Fruit fly (Drosophila melanogaster) whole organism, embryonic: Measurements from ENCODE around the gene Mct1.

Experiments
- Ada2b ChIP-seq: fragments of 200-800 bp; sonication (Bioruptor generic); IDR thresholded peaks from 2 replicates; pipeline ENCODE4 v1.3.6; 2022; ENCODE audit warnings: missing biosample characterization, missing genetic modification characterization
- Adf1 ChIP-seq: fragments of 200-800 bp; sonication (Bioruptor generic); IDR thresholded peaks from 2 replicates; pipeline ENCODE4 v1.3.6; 2022; ENCODE audit warnings: missing biosample characterization, missing genetic modification characterization
- Antp ChIP-seq: fragments of 200-800 bp; sonication (Bioruptor generic); optimal IDR thresholded peaks from 3 replicates; lab custom pipeline; 2016; ENCODE audit warnings: missing biosample characterization, missing genetic modification characterization
- Awh ChIP-seq: fragments of 200-800 bp; sonication (Bioruptor generic); IDR thresholded peaks from 2 replicates; pipeline ENCODE4, ENCODE4 v1.3.6; 2022; ENCODE audit warnings: missing biosample characterization, missing genetic modification characterization
- CG11695 ChIP-seq: fragments of 200-800 bp; sonication (Bioruptor generic); IDR thresholded peaks from 3 replicates; pipeline ENCODE4 v1.3.6; 2022; ENCODE audit warnings: missing biosample characterization, missing genetic modification characterization
- CG12236 ChIP-seq: fragments of 200-800 bp; sonication (Bioruptor generic); optimal IDR thresholded peaks from 2 replicates; lab custom pipeline; 2016; ENCODE audit warnings: missing biosample characterization, missing genetic modification characterization
- CG13775 ChIP-seq: fragments of 200-800 bp; sonication (Bioruptor generic); optimal IDR thresholded peaks from 3 replicates; lab custom pipeline; 2017; ENCODE audit warnings: missing biosample characterization, mild to moderate bottlenecking, missing genetic modification characterization
- CG15479 ChIP-seq: fragments of 200-800 bp; sonication (Bioruptor generic); optimal IDR thresholded peaks from 3 replicates; lab custom pipeline; 2019; ENCODE audit warnings: missing biosample characterization, mild to moderate bottlenecking, missing genetic modification characterization, moderate library complexity
- CG15514 ChIP-seq: fragments of 200-800 bp; sonication (Bioruptor generic); optimal IDR thresholded peaks from 3 replicates; lab custom pipeline; 2017; ENCODE audit warnings: missing biosample characterization, missing genetic modification characterization, mild to moderate bottlenecking, moderate library complexity, missing genetic modification reagents
- CG16863 ChIP-seq: fragments of 200-800 bp; sonication (Bioruptor generic); optimal IDR thresholded peaks from 3 replicates; lab custom pipeline; 2016; ENCODE audit warnings: missing biosample characterization, missing genetic modification characterization
- CG18764 ChIP-seq: fragments of 200-800 bp; sonication (Bioruptor generic); optimal IDR thresholded peaks from 3 replicates; lab custom pipeline; 2016; ENCODE audit warnings: missing biosample characterization, missing genetic modification characterization
- CG2199 ChIP-seq: fragments of 200-800 bp; sonication (Bioruptor generic); IDR thresholded peaks from 3 replicates; pipeline ENCODE4 v1.3.6; 2022; ENCODE audit warnings: missing biosample characterization, missing genetic modification characterization
- CG34376 ChIP-seq: fragments of 200-800 bp; sonication (Bioruptor generic); optimal IDR thresholded peaks from 2 replicates; lab custom pipeline; 2018; ENCODE audit warnings: missing biosample characterization, mild to moderate bottlenecking, missing genetic modification characterization
- CG42726 ChIP-seq: fragments of 200-800 bp; sonication (Bioruptor generic); IDR thresholded peaks from 2 replicates; pipeline ENCODE4 v1.3.6; 2022; ENCODE audit warnings: missing biosample characterization, missing genetic modification characterization; ENCODE audit not compliant: partially characterized antibody
- CG4360 ChIP-seq: fragments of 200-800 bp; sonication (Bioruptor generic); IDR thresholded peaks from 2 replicates; pipeline ENCODE4 v1.3.6; 2022; ENCODE audit warnings: missing biosample characterization, missing genetic modification characterization
- CG6175 ChIP-seq: fragments of 200-800 bp; sonication (Bioruptor generic); IDR thresholded peaks from 3 replicates; pipeline ENCODE4 v1.3.6; 2022; ENCODE audit warnings: missing biosample characterization, missing genetic modification characterization
- CG6791 ChIP-seq: fragments of 200-800 bp; sonication (Bioruptor generic); IDR thresholded peaks from 3 replicates; pipeline ENCODE4 v1.3.6; 2022; ENCODE audit warnings: missing biosample characterization, missing genetic modification characterization; ENCODE audit not compliant: partially characterized antibody
- CG7839 ChIP-seq: fragments of 200-800 bp; sonication (Bioruptor generic); optimal IDR thresholded peaks from 3 replicates; lab custom pipeline; 2018; ENCODE audit warnings: missing biosample characterization, mild to moderate bottlenecking, missing genetic modification characterization, moderate library complexity
- CG8478 ChIP-seq: fragments of >200 bp; optimal IDR thresholded peaks from 2 replicates; lab custom pipeline; 2018
- CG9215 ChIP-seq: fragments of 200-800 bp; sonication (Bioruptor generic); IDR thresholded peaks from 2 replicates; pipeline ENCODE4 v1.3.6; 2022; ENCODE audit warnings: missing biosample characterization, missing genetic modification characterization
- Camta ChIP-seq: fragments of 200-800 bp; sonication (Bioruptor generic); optimal IDR thresholded peaks from 2 replicates; lab custom pipeline; 2016; ENCODE audit warnings: missing biosample characterization, missing genetic modification characterization
- CrebB ChIP-seq: fragments of 200-800 bp; sonication (Bioruptor generic); optimal IDR thresholded peaks from 3 replicates; lab custom pipeline; 2018; ENCODE audit warnings: missing biosample characterization, mild to moderate bottlenecking, missing genetic modification characterization
- Dll ChIP-seq: fragments of 200-800 bp; sonication (Bioruptor generic); IDR thresholded peaks from 4 replicates; pipeline ENCODE4 v1.3.6; 2022; ENCODE audit warnings: missing biosample characterization, missing genetic modification characterization; ENCODE audit not compliant: partially characterized antibody
- HLH4C ChIP-seq: fragments of 200-800 bp; sonication (Bioruptor generic); IDR thresholded peaks from 3 replicates; pipeline ENCODE4 v1.3.6; 2022; ENCODE audit warnings: missing biosample characterization, missing genetic modification characterization; ENCODE audit not compliant: partially characterized antibody
- Hand ChIP-seq: fragments of 200-800 bp; sonication (Bioruptor generic); optimal IDR thresholded peaks from 2 replicates; lab custom pipeline; 2017; ENCODE audit warnings: mild to moderate bottlenecking, missing biosample characterization, missing genetic modification reagents, missing genetic modification characterization
- Hmr ChIP-seq: fragments of 200-800 bp; sonication (Bioruptor generic); optimal IDR thresholded peaks from 3 replicates; lab custom pipeline; 2017; ENCODE audit warnings: mild to moderate bottlenecking, missing biosample characterization, missing genetic modification reagents, missing genetic modification characterization
- Hr39 ChIP-seq: fragments of >200 bp; optimal IDR thresholded peaks from 2 replicates; lab custom pipeline; 2017
- Hsf ChIP-seq: fragments of 200-800 bp; sonication (Bioruptor generic); optimal IDR thresholded peaks from 3 replicates; lab custom pipeline; 2016; ENCODE audit warnings: missing biosample characterization, missing genetic modification characterization
- Myb ChIP-seq: fragments of 200-800 bp; sonication (Bioruptor generic); optimal IDR thresholded peaks from 2 replicates; lab custom pipeline; 2016; ENCODE audit warnings: missing biosample characterization, missing genetic modification characterization
- Rfx ChIP-seq: fragments of 200-800 bp; sonication (Bioruptor generic); IDR thresholded peaks from 2 replicates; pipeline ENCODE4 v1.3.6; 2022; ENCODE audit warnings: missing biosample characterization, missing genetic modification characterization
- Sox100B ChIP-seq: fragments of 200-800 bp; sonication (Bioruptor generic); optimal IDR thresholded peaks from 3 replicates; lab custom pipeline; 2018; ENCODE audit warnings: missing biosample characterization, mild to moderate bottlenecking, missing genetic modification characterization
- Sox102F ChIP-seq: fragments of 200-800 bp; sonication (Bioruptor generic); optimal IDR thresholded peaks from 2 replicates; lab custom pipeline; 2018; ENCODE audit warnings: missing biosample characterization, mild to moderate bottlenecking, missing genetic modification characterization, moderate library complexity
- Taf1 ChIP-seq: fragments of 200-800 bp; sonication (Bioruptor generic); IDR thresholded peaks from 2 replicates; pipeline ENCODE4 v1.3.6; 2022; ENCODE audit warnings: missing biosample characterization, missing genetic modification characterization
- YL-1 ChIP-seq: fragments of 200-800 bp; sonication (Bioruptor generic); optimal IDR thresholded peaks from 3 replicates; lab custom pipeline; 2017; ENCODE audit warnings: missing biosample characterization, mild to moderate bottlenecking, missing genetic modification characterization
- cg ChIP-seq: fragments of 200-800 bp; sonication (Bioruptor generic); optimal IDR thresholded peaks from 3 replicates; lab custom pipeline; 2019; ENCODE audit warnings: missing biosample characterization, mild to moderate bottlenecking, missing genetic modification characterization, moderate library complexity
- chn ChIP-seq: fragments of 200-800 bp; sonication (Bioruptor generic); optimal IDR thresholded peaks from 2 replicates; lab custom pipeline; 2016; ENCODE audit warnings: missing biosample characterization, missing genetic modification characterization
- ci ChIP-seq: fragments of 200-800 bp; sonication (Bioruptor generic); IDR thresholded peaks from 3 replicates; pipeline ENCODE4 v1.3.6; 2022; ENCODE audit warnings: missing biosample characterization, missing genetic modification characterization
- croc ChIP-seq: fragments of 200-800 bp; sonication (Bioruptor generic); conservative IDR thresholded peaks from 3 replicates; pipeline ENCODE4 v1.3.6; 2022; ENCODE audit warnings: missing biosample characterization, missing genetic modification characterization
- crol ChIP-seq: fragments of 200-800 bp; sonication (Bioruptor generic); IDR thresholded peaks from 2 replicates; pipeline ENCODE4 v1.3.6; 2022; ENCODE audit warnings: missing biosample characterization, missing genetic modification characterization
- dysf ChIP-seq: fragments of 200-800 bp; sonication (Bioruptor generic); IDR thresholded peaks from 3 replicates; pipeline ENCODE4 v1.3.6; 2022; ENCODE audit warnings: missing biosample characterization, missing genetic modification characterization
- esg ChIP-seq: fragments of 200-800 bp; sonication (Bioruptor generic); conservative IDR thresholded peaks from 2 replicates; pipeline ENCODE4 v1.3.6; 2022; ENCODE audit warnings: missing biosample characterization, missing genetic modification characterization
- gsb-n ChIP-seq: fragments of 200-800 bp; sonication (Bioruptor generic); optimal IDR thresholded peaks from 3 replicates; lab custom pipeline; 2018; ENCODE audit warnings: missing biosample characterization, mild to moderate bottlenecking, missing genetic modification characterization
- hkb ChIP-seq, 2 experiments: fragments of 200-800 bp in 1 of 2; fragments of >200 bp in 1 of 2; sonication (Bioruptor generic) in 1 of 2; IDR thresholded peaks in 1 of 2; optimal IDR thresholded peaks in 1 of 2; 2 replicates each; pipeline versions ENCODE4 v1.3.6 to Lab custom; 2017 to 2022; ENCODE audit warnings: missing biosample characterization in 1 of 2, missing genetic modification characterization in 1 of 2
- knrl ChIP-seq: fragments of 200-800 bp; sonication (Bioruptor generic); IDR thresholded peaks from 3 replicates; pipeline ENCODE4 v1.3.6; 2022; ENCODE audit warnings: missing biosample characterization, missing genetic modification characterization; ENCODE audit not compliant: partially characterized antibody
- lov ChIP-seq, 2 experiments: fragments of 200-800 bp in 1 of 2; fragments of >200 bp in 1 of 2; sonication (Bioruptor generic) in 1 of 2; IDR thresholded peaks in 1 of 2; optimal IDR thresholded peaks in 1 of 2; 2 replicates in 1 of 2; 3 replicates in 1 of 2; pipeline versions ENCODE4 v1.3.6 to Lab custom; 2017 to 2022; ENCODE audit warnings: missing biosample characterization in 1 of 2, missing genetic modification characterization in 1 of 2
- prd ChIP-seq, 3 experiments: fragments of >200 bp in 2 of 3; fragments of 200-800 bp in 1 of 3; sonication (Bioruptor generic) in 1 of 3; optimal IDR thresholded peaks in 2 of 3; IDR thresholded peaks in 1 of 3; 2 replicates in 2 of 3; 3 replicates in 1 of 3; pipeline versions ENCODE4 v1.3.6 to Lab custom; 2017 to 2022; ENCODE audit warnings: missing biosample characterization in 1 of 3, missing genetic modification characterization in 1 of 3
- ro ChIP-seq: fragments of 200-800 bp; sonication (Bioruptor generic); IDR thresholded peaks from 2 replicates; pipeline ENCODE4 v1.3.6; 2022; ENCODE audit warnings: missing biosample characterization, missing genetic modification characterization
- sisA ChIP-seq: fragments of 200-800 bp; sonication (Bioruptor generic); IDR thresholded peaks from 2 replicates; pipeline ENCODE4 v1.3.6; 2022; ENCODE audit warnings: missing biosample characterization, missing genetic modification characterization
- sug ChIP-seq: fragments of 200-800 bp; optimal IDR thresholded peaks from 2 replicates; lab custom pipeline; 2019; ENCODE audit warnings: missing biosample characterization, mild to moderate bottlenecking, missing genetic modification characterization, moderate library complexity
- trem ChIP-seq: fragments of 200-800 bp; optimal IDR thresholded peaks from 3 replicates; lab custom pipeline; 2019; ENCODE audit warnings: missing biosample characterization, mild to moderate bottlenecking, missing genetic modification characterization, moderate library complexity
- usp ChIP-seq: fragments of >200 bp; optimal IDR thresholded peaks from 2 replicates; lab custom pipeline; 2017; ENCODE audit warnings: missing biosample characterization, missing genetic modification characterization

Mct1 gene

DNA sequence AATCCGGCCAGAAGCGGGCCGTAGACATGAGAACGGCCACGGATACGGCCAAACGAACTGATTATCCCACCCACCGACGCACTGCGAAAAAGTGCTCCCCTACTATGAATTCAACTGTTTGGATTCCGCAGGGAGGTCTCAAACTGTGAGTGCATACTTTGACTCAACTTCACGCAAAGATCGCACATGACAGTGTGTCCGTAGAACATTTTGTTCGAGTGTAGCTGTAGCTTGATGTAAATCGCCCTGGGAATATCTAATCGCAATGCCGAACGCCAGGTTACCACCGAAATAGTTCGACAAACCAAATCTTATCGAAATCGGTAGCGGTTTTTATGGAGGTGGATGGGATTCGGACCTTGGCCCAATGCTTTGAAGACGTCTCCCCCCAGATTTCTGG, 28.0 kb upstream of the Mct1 start (continued):
- TF ChIP-seq Awh (GFP tag; lab: Robert Waterston, UW): no peak
- TF ChIP-seq chn (GFP tag; lab: Kevin White, UChicago): no peak
- TF ChIP-seq Ada2b (GFP tag; lab: Robert Waterston, UW): 0 out of 2 replicates have a peak, but pooled peaks have one; percentile 10
- no peak for TF ChIP-seq hkb (optimal IDR thresholded peaks at IDR 0.05; lab: Kevin White, UChicago)
- no peak for TF ChIP-seq hkb (GFP tag; IDR thresholded peaks at IDR 0.05; lab: Robert Waterston, UW)
- TF ChIP-seq esg: no peak
- TF ChIP-seq Myb (GFP tag; lab: Kevin White, UChicago): no peak
- peak; percentile 82 for TF ChIP-seq sug (tag; lab: Kevin White, UChicago)
- TF ChIP-seq Sox100B (GFP tag; lab: Kevin White, UChicago): no peak
- no peak for TF ChIP-seq CG16863 (GFP tag; lab: Kevin White, UChicago)
- TF ChIP-seq Dll: no peak
- TF ChIP-seq Rfx (GFP tag; lab: Robert Waterston, UW): peak; percentile 68
- TF ChIP-seq Sox102F: no peak
- TF ChIP-seq ro: no peak
- TF ChIP-seq Antp (GFP tag; lab: Kevin White, UChicago): no peak
- TF ChIP-seq usp (GFP tag; lab: Kevin White, UChicago): no peak
- TF ChIP-seq gsb-n (tag; lab: Kevin White, UChicago): no peak
- peak; percentile 44 for TF ChIP-seq Hmr
- TF ChIP-seq HLH4C: no peak
- no peak for TF ChIP-seq CG9215 (GFP tag; lab: Robert Waterston, UW)
- no peak for TF ChIP-seq lov (optimal IDR thresholded peaks at IDR 0.05; lab: Kevin White, UChicago)
- no peak for TF ChIP-seq lov (GFP tag; IDR thresholded peaks at IDR 0.05; lab: Robert Waterston, UW)
- no peak for TF ChIP-seq CG18764 (GFP tag; lab: Kevin White, UChicago)
- no peak for TF ChIP-seq Camta
- TF ChIP-seq ci: 0 out of 3 replicates have a peak, but pooled peaks have one; percentile 19
- no peak for TF ChIP-seq CG8478 (lab: Kevin White, UChicago)
- TF ChIP-seq CrebB (tag; lab: Kevin White, UChicago): no peak
- no peak for TF ChIP-seq prd (optimal IDR thresholded peaks at IDR 0.05; lab: Kevin White, UChicago)
- TF ChIP-seq prd (GFP tag; IDR thresholded peaks at IDR 0.05; lab: Robert Waterston, UW): 0 out of 3 replicates have a peak, but pooled peaks have one; percentile 7
- no peak for TF ChIP-seq CG6175 (GFP tag; lab: Robert Waterston, UW)
- TF ChIP-seq Hand: peak; percentile 30
- no peak for TF ChIP-seq CG42726 (GFP tag; lab: Robert Waterston, UW)
- no peak for TF ChIP-seq dysf (GFP tag; lab: Robert Waterston, UW)
- TF ChIP-seq Hr39 (lab: Kevin White, UChicago): no peak
- peak; percentile 63 for TF ChIP-seq CG34376 (GFP tag; lab: Kevin White, UChicago)
- peak; percentile 18 for TF ChIP-seq CG7839 (tag; lab: Kevin White, UChicago)
- TF ChIP-seq Adf1: no peak
- TF ChIP-seq Taf1 (GFP tag; lab: Robert Waterston, UW): no peak
- no peak for TF ChIP-seq Hsf (GFP tag; lab: Kevin White, UChicago)
- no peak for TF ChIP-seq cg (GFP tag; lab: Kevin White, UChicago)
- peak; percentile 30 for TF ChIP-seq CG15514 (GFP tag; lab: Kevin White, UChicago)
- TF ChIP-seq croc: no peak
- no peak for TF ChIP-seq trem (tag; lab: Kevin White, UChicago)
- no peak for TF ChIP-seq CG12236 (GFP tag; lab: Kevin White, UChicago)
- no peak for TF ChIP-seq YL-1 (GFP tag; lab: Kevin White, UChicago)
- TF ChIP-seq knrl (GFP tag; lab: Robert Waterston, UW): no peak
- TF ChIP-seq CG4360: no peak
- no peak for TF ChIP-seq CG6791 (GFP tag; lab: Robert Waterston, UW)
- TF ChIP-seq CG11695: no peak
- no peak for TF ChIP-seq crol (GFP tag; lab: Robert Waterston, UW)
- no peak for TF ChIP-seq sisA (GFP tag; lab: Robert Waterston, UW)
- TF ChIP-seq CG15479 (GFP tag; lab: Kevin White, UChicago): no peak
- no peak for TF ChIP-seq CG2199 (GFP tag; lab: Robert Waterston, UW)
- TF ChIP-seq CG13775: no peak
